Worm (Caenorhabditis elegans) whole organism, L4 larva: ENCODE results near the gene lin-36.

ENCODE experiments used
- F10B5.3 ChIP-seq: sonication (generic microtip); optimal IDR thresholded peaks from 2 replicates; lab custom pipeline; 2016; ENCODE audit warnings: mild to moderate bottlenecking, missing genetic modification characterization, missing compliant biosample characterization
- F26F4.8 ChIP-seq: fragments of 200-800 bp; sonication (Bioruptor generic); conservative IDR thresholded peaks from 2 replicates; pipeline ENCODE4 v1.3.6; 2022; ENCODE audit warnings: missing genetic modification characterization, missing compliant biosample characterization
- F37D6.2 ChIP-seq: sonication (generic microtip); optimal IDR thresholded peaks from 2 replicates; lab custom pipeline; 2016; ENCODE audit warnings: mild to moderate bottlenecking, missing genetic modification characterization, missing compliant biosample characterization
- Y48G9A.11 ChIP-seq: fragments of 200-800 bp; sonication (Bioruptor generic); IDR thresholded peaks from 2 replicates; pipeline ENCODE4 v1.3.6; 2022; ENCODE audit warnings: missing genetic modification reagents, missing genetic modification characterization, missing compliant biosample characterization
- ZK337.2 ChIP-seq: fragments of 200-800 bp; sonication (Bioruptor generic); IDR thresholded peaks from 2 replicates; pipeline ENCODE4 v1.3.6; 2022; ENCODE audit warnings: missing genetic modification reagents, missing genetic modification characterization, missing compliant biosample characterization
- ZK546.5 ChIP-seq, 2 experiments: sonication (generic microtip); optimal IDR thresholded peaks; 2 replicates each; lab custom pipeline; 2017; ENCODE audit warnings: missing biosample characterization in 2 of 2, missing genetic modification characterization in 2 of 2
- aly-2 ChIP-seq: sonication (generic microtip); optimal IDR thresholded peaks from 2 replicates; lab custom pipeline; 2018; ENCODE audit warnings: missing biosample characterization, missing genetic modification characterization
- arid-1 ChIP-seq: fragments of 200-800 bp; sonication (Bioruptor generic); conservative IDR thresholded peaks from 2 replicates; pipeline ENCODE4 v1.3.6; 2022; ENCODE audit warnings: missing genetic modification reagents, missing genetic modification characterization, missing compliant biosample characterization
- ceh-32 ChIP-seq: sonication (generic microtip); optimal IDR thresholded peaks from 2 replicates; lab custom pipeline; 2016; ENCODE audit warnings: mild to moderate bottlenecking, missing genetic modification characterization, missing compliant biosample characterization; ENCODE audit not compliant: poor library complexity
- ceh-44 ChIP-seq: fragments of 200-800 bp; sonication (Bioruptor generic); IDR thresholded peaks from 2 replicates; pipeline ENCODE4 v1.3.6; 2022; ENCODE audit warnings: missing genetic modification reagents, missing genetic modification characterization, missing compliant biosample characterization
- ceh-62 ChIP-seq: sonication (generic microtip); optimal IDR thresholded peaks from 2 replicates; lab custom pipeline; 2017; ENCODE audit warnings: missing biosample characterization, missing genetic modification characterization
- ces-1 ChIP-seq: fragments of 150-350 bp; sonication (generic microtip); optimal IDR thresholded peaks from 4 replicates; lab custom pipeline; 2014; ENCODE audit warnings: missing biosample characterization, missing genetic modification reagents, missing genetic modification characterization
- cey-2 ChIP-seq: sonication (generic microtip); optimal IDR thresholded peaks from 3 replicates; lab custom pipeline; 2017; ENCODE audit warnings: missing genetic modification characterization, mild to moderate bottlenecking, missing compliant biosample characterization, antibody characterized with exemption, borderline replicate concordance; ENCODE audit not compliant: insufficient read depth
- daf-12 ChIP-seq: fragments of 150-350 bp; optimal IDR thresholded peaks from 2 replicates; lab custom pipeline; 2014; ENCODE audit warnings: missing biosample characterization, missing genetic modification reagents, missing genetic modification characterization
- daf-8 ChIP-seq: fragments of 200-800 bp; sonication (Bioruptor generic); IDR thresholded peaks from 2 replicates; pipeline ENCODE4 v1.3.6; 2022; ENCODE audit warnings: missing genetic modification characterization, missing compliant biosample characterization
- dmd-6 ChIP-seq: fragments of 200-800 bp; sonication (Bioruptor generic); IDR thresholded peaks from 2 replicates; pipeline ENCODE4 v1.3.6; 2022; ENCODE audit warnings: missing genetic modification reagents, missing genetic modification characterization, missing compliant biosample characterization
- duxl-1 ChIP-seq: sonication (generic microtip); optimal IDR thresholded peaks from 2 replicates; lab custom pipeline; 2016; ENCODE audit warnings: mild to moderate bottlenecking, missing genetic modification characterization, moderate library complexity, missing compliant biosample characterization; ENCODE audit not compliant: poor library complexity
- egl-43 ChIP-seq: fragments of 200-800 bp; sonication (Bioruptor generic); IDR thresholded peaks from 2 replicates; pipeline ENCODE4 v1.3.6; 2022; ENCODE audit warnings: missing genetic modification reagents, missing genetic modification characterization, missing compliant biosample characterization
- fos-1 ChIP-seq: fragments of 150-350 bp; optimal IDR thresholded peaks from 2 replicates; lab custom pipeline; 2014; ENCODE audit warnings: missing biosample characterization, missing genetic modification characterization
- gei-8 ChIP-seq: fragments of 200-800 bp; sonication (Bioruptor generic); optimal IDR thresholded peaks from 2 replicates; lab custom pipeline; 2018; ENCODE audit warnings: mild to moderate bottlenecking, missing genetic modification characterization, missing compliant biosample characterization
- hif-1 ChIP-seq, 2 experiments: sonication (generic microtip); optimal IDR thresholded peaks; 2 replicates each; lab custom pipeline; 2016 to 2017; ENCODE audit warnings: missing compliant biosample characterization in 2 of 2, missing genetic modification characterization in 2 of 2, missing genetic modification reagents in 2 of 2, missing genotype in 2 of 2, mild to moderate bottlenecking in 1 of 2
- hlh-30 ChIP-seq: sonication (generic microtip); optimal IDR thresholded peaks from 2 replicates; lab custom pipeline; 2017; ENCODE audit warnings: antibody characterized with exemption, mild to moderate bottlenecking, missing genetic modification characterization, missing compliant biosample characterization; ENCODE audit not compliant: insufficient read depth
- hmg-1.1 ChIP-seq: fragments of 200-800 bp; sonication (Bioruptor generic); IDR thresholded peaks from 2 replicates; pipeline ENCODE4 v1.3.6; 2022; ENCODE audit warnings: missing genetic modification reagents, missing genetic modification characterization, missing compliant biosample characterization
- lin-29 ChIP-seq: fragments of 200-800 bp; sonication (Bioruptor generic); IDR thresholded peaks from 2 replicates; pipeline ENCODE4 v1.3.6; 2022; ENCODE audit warnings: missing genetic modification reagents, missing genetic modification characterization, missing compliant biosample characterization
- lsy-2 ChIP-seq, 2 experiments: fragments of 150-350 bp in 1 of 2; sonication (generic microtip) in 1 of 2; optimal IDR thresholded peaks; 2 replicates each; lab custom pipeline; 2014 to 2017; ENCODE audit warnings: missing biosample characterization in 2 of 2, missing genetic modification characterization in 2 of 2
- mdt-29 ChIP-seq: fragments of 200-800 bp; sonication (Bioruptor generic); IDR thresholded peaks from 2 replicates; pipeline ENCODE4 v1.3.6; 2022; ENCODE audit warnings: missing genetic modification reagents, missing genetic modification characterization, missing compliant biosample characterization
- mes-2 ChIP-seq: sonication (generic microtip); optimal IDR thresholded peaks from 2 replicates; lab custom pipeline; 2016; ENCODE audit warnings: missing genotype, mild to moderate bottlenecking, missing genetic modification characterization, missing compliant biosample characterization; ENCODE audit not compliant: poor library complexity, severe bottlenecking
- nhr-25 ChIP-seq: sonication (generic microtip); optimal IDR thresholded peaks from 2 replicates; lab custom pipeline; 2017; ENCODE audit warnings: missing genetic modification characterization, mild to moderate bottlenecking, missing compliant biosample characterization, antibody characterized with exemption, moderate library complexity, borderline replicate concordance; ENCODE audit not compliant: insufficient read depth
- nhr-28 ChIP-seq: fragments of 150-350 bp; optimal IDR thresholded peaks from 2 replicates; lab custom pipeline; 2014; ENCODE audit warnings: missing biosample characterization, missing genetic modification characterization
- nhr-48 ChIP-seq: sonication (generic microtip); optimal IDR thresholded peaks from 2 replicates; lab custom pipeline; 2016; ENCODE audit warnings: mild to moderate bottlenecking, missing genetic modification characterization, missing compliant biosample characterization
- pqm-1 ChIP-seq: sonication (generic microtip); optimal IDR thresholded peaks from 2 replicates; lab custom pipeline; 2017; ENCODE audit warnings: missing biosample characterization, missing genetic modification characterization
- set-16 ChIP-seq: fragments of 200-800 bp; sonication (Bioruptor generic); IDR thresholded peaks from 2 replicates; pipeline ENCODE4 v1.3.6; 2022; ENCODE audit warnings: missing genetic modification reagents, missing genetic modification characterization, missing compliant biosample characterization
- snpc-1.2 ChIP-seq: fragments of 200-800 bp; sonication (Bioruptor generic); IDR thresholded peaks from 2 replicates; pipeline ENCODE4 v1.3.6; 2022; ENCODE audit warnings: missing genetic modification reagents, missing genetic modification characterization, missing compliant biosample characterization
- snpc-4 ChIP-seq: fragments of 150-350 bp; optimal IDR thresholded peaks from 2 replicates; lab custom pipeline; 2014; ENCODE audit warnings: missing biosample characterization, missing genetic modification characterization
- tra-1 ChIP-seq: fragments of 200-800 bp; sonication (Bioruptor generic); IDR thresholded peaks from 2 replicates; pipeline ENCODE4 v1.3.6; 2022; ENCODE audit warnings: missing genetic modification reagents, missing genetic modification characterization, missing compliant biosample characterization
- unc-130 ChIP-seq: sonication (generic microtip); optimal IDR thresholded peaks from 2 replicates; lab custom pipeline; 2016; ENCODE audit warnings: missing genetic modification reagents, missing genetic modification characterization, missing compliant biosample characterization
- unc-39 ChIP-seq: sonication (generic microtip); optimal IDR thresholded peaks from 2 replicates; lab custom pipeline; 2017; ENCODE audit warnings: missing biosample characterization, missing genetic modification characterization
- unc-62 ChIP-seq, 3 experiments: fragments of 150-350 bp in 1 of 3; sonication (generic microtip); optimal IDR thresholded peaks in 2 of 3; peaks in 1 of 3; 1 replicate in 1 of 3; 2 replicates in 2 of 3; lab custom pipeline; 2014 to 2017; ENCODE audit warnings: missing biosample characterization in 3 of 3, missing genetic modification characterization in 3 of 3, missing genetic modification reagents in 3 of 3, missing genotype in 1 of 3
- zag-1 ChIP-seq: fragments of 150-350 bp; optimal IDR thresholded peaks from 2 replicates; lab custom pipeline; 2014; ENCODE audit warnings: missing biosample characterization, missing genetic modification characterization
- ztf-11 ChIP-seq: fragments of 150-350 bp; optimal IDR thresholded peaks from 2 replicates; lab custom pipeline; 2014; ENCODE audit warnings: missing biosample characterization, missing genetic modification characterization
- ztf-7 ChIP-seq: fragments of 150-350 bp; optimal IDR thresholded peaks from 2 replicates; lab custom pipeline; 2014; ENCODE audit warnings: missing biosample characterization, missing genetic modification characterization

lin-36 gene

DNA sequence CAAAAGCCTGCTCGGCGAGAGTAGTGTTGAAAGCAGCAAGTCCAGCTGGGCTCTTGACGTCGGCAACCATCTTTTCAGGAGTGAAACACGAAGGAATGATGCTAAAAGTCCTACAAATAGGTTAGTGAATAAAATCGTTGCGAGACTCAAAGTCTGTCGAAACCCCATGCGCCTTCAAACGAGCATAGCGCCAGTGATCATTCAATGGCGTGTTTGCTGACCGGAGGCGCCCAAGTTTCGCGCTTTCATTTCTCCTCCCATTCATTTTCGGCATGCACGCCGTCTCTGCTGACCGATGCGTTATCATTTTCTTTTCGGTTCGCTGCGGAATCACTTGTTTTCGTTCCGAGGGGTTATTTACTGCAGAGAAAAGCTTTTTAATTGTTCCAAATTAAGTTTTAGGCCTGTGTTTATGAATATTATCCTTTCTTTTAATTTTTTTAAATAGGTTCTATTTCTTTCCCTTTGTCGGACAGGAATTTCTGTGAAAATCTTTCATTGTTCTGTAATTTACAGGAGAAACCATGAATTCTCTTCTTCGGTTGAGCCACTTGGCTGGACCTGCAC lies 47.4 kb downstream of the lin-36 start, which contains the start of the genes eef-1B.1 and aco-2 (continued):
- peak; percentile 56 to 71 for TF ChIP-seq hif-1 (tag; optimal IDR thresholded peaks at IDR 0.05; lab: Kevin White, UChicago)
- TF ChIP-seq nhr-28 (tag; lab: Kevin White, UChicago) = peak; percentile 84
- TF ChIP-seq pqm-1 (tag; lab: Kevin White, UChicago) = no peak
- peak; percentile 26; the same call in 1 of the 2 replicates for TF ChIP-seq arid-1 (GFP tag; lab: Robert Waterston, UW)
- TF ChIP-seq mes-2 (tag; lab: Kevin White, UChicago) = peak; percentile 92
- peak; percentile 86 for TF ChIP-seq dmd-6 (GFP tag; lab: Robert Waterston, UW)
- TF ChIP-seq hmg-1.1 (GFP tag; lab: Robert Waterston, UW) = peak; percentile 89
- 0 out of 2 replicates have a peak, but pooled peaks have one; percentile 39 for TF ChIP-seq mdt-29 (GFP tag; lab: Robert Waterston, UW)
- TF ChIP-seq ceh-32 = no peak
- TF ChIP-seq daf-8 = no peak
- TF ChIP-seq tra-1 (GFP tag; lab: Robert Waterston, UW) = peak; percentile 22; the same call in 1 of the 2 replicates
- TF ChIP-seq F37D6.2 (tag; lab: Kevin White, UChicago) = peak; percentile 81
- no peak for TF ChIP-seq unc-39
- TF ChIP-seq egl-43 (GFP tag; lab: Robert Waterston, UW) = 0 out of 2 replicates have a peak, but pooled peaks have one; percentile 18
- no peak for TF ChIP-seq gei-8 (GFP tag; lab: Kevin White, UChicago)
- no peak for TF ChIP-seq ceh-44 (GFP tag; lab: Robert Waterston, UW)
- no peak for TF ChIP-seq aly-2 (tag; lab: Kevin White, UChicago)
- TF ChIP-seq F26F4.8 (GFP tag; lab: Robert Waterston, UW) = no peak
- TF ChIP-seq duxl-1 = peak; percentile 90
- peak; percentile 75 for TF ChIP-seq nhr-48
- TF ChIP-seq Y48G9A.11 (GFP tag; lab: Robert Waterston, UW) = no peak
- peak; percentile 92 for TF ChIP-seq hlh-30 (tag; lab: Kevin White, UChicago)
- TF ChIP-seq zag-1 (tag; lab: Kevin White, UChicago) = no peak
- peak; percentile 73 for TF ChIP-seq nhr-25 (tag; lab: Kevin White, UChicago)
- TF ChIP-seq ces-1 = no peak
- peak; percentile 31 to 95 for TF ChIP-seq lsy-2 (tag; optimal IDR thresholded peaks at IDR 0.05; lab: Kevin White, UChicago)
- peak; percentile 78 for TF ChIP-seq ztf-7
- TF ChIP-seq, all 104 proteins: peak for 54

DNA sequence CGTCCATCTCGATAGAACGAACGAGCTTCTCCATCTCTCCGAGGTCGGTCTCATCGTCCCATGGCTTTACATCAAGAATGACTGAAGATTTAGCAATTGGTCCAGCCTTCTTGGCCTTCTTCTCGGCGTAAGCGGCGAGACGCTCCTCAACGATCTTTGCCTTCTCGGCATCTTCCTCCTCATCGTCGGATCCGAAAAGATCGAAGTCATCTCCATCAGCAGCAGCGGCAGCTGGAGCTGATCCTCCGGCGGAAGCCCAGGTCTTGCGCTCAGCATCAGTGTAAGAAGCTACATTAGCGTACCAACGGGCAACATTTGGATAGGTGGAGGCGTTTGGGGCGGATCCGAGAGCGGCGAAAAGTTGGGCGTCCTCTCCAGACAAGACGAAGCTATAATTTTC lies 48.0 kb downstream of the lin-36 start:
- no peak for TF ChIP-seq ZK337.2
- TF ChIP-seq set-16 (GFP tag; lab: Robert Waterston, UW) = peak; percentile 85
- peak; percentile 53; the same call in 1 of the 2 replicates for TF ChIP-seq ceh-44 (GFP tag; lab: Robert Waterston, UW)
- no peak for TF ChIP-seq ceh-62 (tag; lab: Kevin White, UChicago)

DNA sequence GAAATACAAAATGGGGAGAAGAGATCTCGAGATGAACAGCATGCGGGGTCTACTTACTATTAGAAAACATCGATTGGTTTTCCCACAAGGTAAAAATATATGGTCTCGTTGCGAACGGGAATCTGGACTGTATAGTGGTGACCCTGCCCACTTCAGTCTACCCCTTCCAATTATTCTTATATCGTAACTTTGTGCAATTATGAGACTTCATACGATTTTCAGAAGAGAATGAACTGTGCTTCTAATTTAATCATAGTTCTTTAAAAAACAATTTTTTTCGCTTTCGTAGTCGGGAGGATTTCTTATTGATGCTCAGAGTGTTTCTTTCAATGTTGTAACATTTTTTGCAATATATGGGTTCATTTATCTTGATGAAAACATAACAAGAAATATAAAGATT lies 48.6 kb downstream of the lin-36 start, which contains the start of gene F54H12.5:
TSS of gene F54H12.5 (minus strand) at position 101 of the 400 bp plus-strand sequence.
- TF ChIP-seq snpc-1.2 (GFP tag; lab: Robert Waterston, UW) = 0 out of 2 replicates have a peak, but pooled peaks have one; percentile 29
- no peak for TF ChIP-seq ztf-11 (tag; lab: Kevin White, UChicago)

DNA sequence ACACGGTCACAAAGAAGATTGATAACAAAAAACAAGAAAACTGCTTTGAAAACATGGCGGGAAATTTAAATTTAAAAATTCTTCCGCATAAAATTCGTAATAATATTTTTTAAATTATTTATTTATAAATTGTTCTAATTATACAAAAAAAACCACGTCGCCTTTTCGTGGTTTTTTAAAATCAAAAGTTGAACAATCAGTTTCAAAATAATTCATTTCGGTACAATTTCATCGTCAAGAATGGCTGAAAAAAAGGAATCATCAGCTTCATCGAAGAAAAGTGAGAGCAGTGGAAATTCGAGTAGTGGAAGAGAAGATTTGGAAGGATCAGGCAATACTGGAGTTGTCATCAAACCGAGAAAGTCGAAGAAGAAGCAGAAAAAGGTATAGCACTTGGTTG lies 51.6 kb downstream of the lin-36 start, which contains the start of the genes F54H12.8 and F54H12.7:
TSS of gene F54H12.8 (minus strand) at position 101 of the 400 bp plus-strand sequence.
TSS of gene F54H12.7 (plus strand) at position 229 of the 400 bp plus-strand sequence.
- TF ChIP-seq ZK546.5 (tag; optimal IDR thresholded peaks at IDR 0.05; lab: Kevin White, UChicago) = no peak
- TF ChIP-seq fos-1 (tag; lab: Kevin White, UChicago) = no peak
- no peak for TF ChIP-seq ZK337.2
- no peak for TF ChIP-seq F10B5.3
- no peak for TF ChIP-seq unc-130 (GFP tag; lab: Kevin White, UChicago)
- no peak for TF ChIP-seq daf-12 (tag; lab: Kevin White, UChicago)
- TF ChIP-seq unc-62 (GFP tag; optimal IDR thresholded peaks at IDR 0.05 in 1 of 2; lab: Kevin White, UChicago) = no peak
- no peak for TF ChIP-seq unc-62 (tag; optimal IDR thresholded peaks at IDR 0.05; lab: Kevin White, UChicago)
- no peak for TF ChIP-seq lin-29
- TF ChIP-seq snpc-4 (tag; lab: Kevin White, UChicago) = no peak
- no peak for TF ChIP-seq cey-2
- no peak for TF ChIP-seq zag-1 (tag; lab: Kevin White, UChicago)
